Fruit fly (Drosophila melanogaster) whole organism, embryonic: ENCODE data around the gene CG9106.

Experiments used
- Adf1 ChIP-seq: fragments of 200-800 bp; sonication (Bioruptor generic); IDR thresholded peaks from 2 replicates; pipeline ENCODE4 v1.3.6; 2022; ENCODE audit warnings: missing biosample characterization, missing genetic modification characterization
- B-H1 ChIP-seq: fragments of 200-800 bp; sonication (Bioruptor generic); IDR thresholded peaks from 3 replicates; pipeline ENCODE4 v1.3.6; 2022; ENCODE audit warnings: missing biosample characterization, missing genetic modification characterization
- Blimp-1 ChIP-seq: fragments of 200-800 bp; sonication (Bioruptor generic); optimal IDR thresholded peaks from 3 replicates; lab custom pipeline; 2018; ENCODE audit warnings: missing biosample characterization, missing genetic modification characterization, mild to moderate bottlenecking, moderate library complexity, missing genetic modification reagents
- C15 ChIP-seq: fragments of 200-800 bp; sonication (Bioruptor generic); IDR thresholded peaks from 3 replicates; pipeline ENCODE4 v1.3.6; 2022; ENCODE audit warnings: missing biosample characterization, missing genetic modification characterization
- CG10654 ChIP-seq: fragments of 200-800 bp; sonication (Bioruptor generic); optimal IDR thresholded peaks from 2 replicates; lab custom pipeline; 2016; ENCODE audit warnings: missing biosample characterization, missing genetic modification characterization
- CG10959 ChIP-seq: fragments of 200-800 bp; sonication (Bioruptor generic); IDR thresholded peaks from 2 replicates; pipeline ENCODE4 v1.3.6; 2022; ENCODE audit warnings: missing biosample characterization, missing genetic modification characterization
- CG11696 ChIP-seq: fragments of 200-800 bp; sonication (Bioruptor generic); IDR thresholded peaks from 2 replicates; pipeline ENCODE4 v1.3.6; 2022; ENCODE audit warnings: missing biosample characterization, missing genetic modification characterization
- CG12104 ChIP-seq: fragments of 200-800 bp; sonication (Bioruptor generic); optimal IDR thresholded peaks from 3 replicates; lab custom pipeline; 2016; ENCODE audit warnings: missing biosample characterization, missing genetic modification characterization
- CG13296 ChIP-seq: fragments of 200-800 bp; sonication (Bioruptor generic); optimal IDR thresholded peaks from 3 replicates; lab custom pipeline; 2018; ENCODE audit warnings: missing biosample characterization, mild to moderate bottlenecking, missing genetic modification characterization
- CG17802 ChIP-seq: fragments of 200-800 bp; sonication (Bioruptor generic); optimal IDR thresholded peaks from 2 replicates; lab custom pipeline; 2018; ENCODE audit warnings: missing biosample characterization, mild to moderate bottlenecking, missing genetic modification characterization, moderate library complexity
- CG2678 ChIP-seq: fragments of 200-800 bp; sonication (Bioruptor generic); optimal IDR thresholded peaks from 3 replicates; lab custom pipeline; 2019; ENCODE audit warnings: missing biosample characterization, mild to moderate bottlenecking, missing genetic modification characterization, moderate library complexity
- CG31441 ChIP-seq: fragments of 200-800 bp; sonication (Bioruptor generic); IDR thresholded peaks from 2 replicates; pipeline ENCODE4 v1.3.6; 2022; ENCODE audit warnings: missing biosample characterization, missing genetic modification characterization
- CG32767 ChIP-seq: fragments of 200-800 bp; sonication (Bioruptor generic); IDR thresholded peaks from 2 replicates; pipeline ENCODE4 v1.3.6; 2022; ENCODE audit warnings: missing biosample characterization, missing genetic modification characterization
- CG32772 ChIP-seq: fragments of 200-800 bp; sonication (Bioruptor generic); IDR thresholded peaks from 2 replicates; pipeline ENCODE4 v1.3.6; 2022; ENCODE audit warnings: missing biosample characterization, missing genetic modification characterization
- CG4707 ChIP-seq: fragments of 200-800 bp; sonication (Bioruptor generic); optimal IDR thresholded peaks from 2 replicates; lab custom pipeline; 2018; ENCODE audit warnings: missing biosample characterization, mild to moderate bottlenecking, missing genetic modification characterization, moderate library complexity
- CG4730 ChIP-seq: fragments of 200-800 bp; sonication (Bioruptor generic); IDR thresholded peaks from 2 replicates; pipeline ENCODE4 v1.3.6; 2022; ENCODE audit warnings: missing biosample characterization, missing genetic modification characterization
- CG6689 ChIP-seq: fragments of 200-800 bp; sonication (Bioruptor generic); IDR thresholded peaks from 2 replicates; pipeline ENCODE4 v1.3.6; 2022; ENCODE audit warnings: missing biosample characterization, missing genetic modification characterization
- CG6854 ChIP-seq: fragments of 200-800 bp; sonication (Bioruptor generic); optimal IDR thresholded peaks from 3 replicates; lab custom pipeline; 2017; ENCODE audit warnings: missing biosample characterization, mild to moderate bottlenecking, missing genetic modification characterization
- CG7928 ChIP-seq: fragments of 200-800 bp; sonication (Bioruptor generic); optimal IDR thresholded peaks from 2 replicates; lab custom pipeline; 2017; ENCODE audit warnings: missing biosample characterization, mild to moderate bottlenecking, missing genetic modification characterization
- CG8290 ChIP-seq, 3 experiments: fragments of 200-800 bp; sonication (Bioruptor generic); optimal IDR thresholded peaks; 2 replicates each; lab custom pipeline; 2016 to 2019; ENCODE audit warnings: missing biosample characterization in 3 of 3, missing genetic modification characterization in 3 of 3, mild to moderate bottlenecking in 2 of 3, moderate library complexity in 1 of 3
- CoRest ChIP-seq: fragments of 200-800 bp; sonication (Bioruptor generic); optimal IDR thresholded peaks from 3 replicates; lab custom pipeline; 2018; ENCODE audit warnings: missing biosample characterization, mild to moderate bottlenecking, missing genetic modification characterization, moderate library complexity
- Dip3 ChIP-seq: fragments of 200-800 bp; sonication (Bioruptor generic); optimal IDR thresholded peaks from 3 replicates; lab custom pipeline; 2016; ENCODE audit warnings: missing biosample characterization, missing genetic modification characterization
- ERR ChIP-seq: fragments of 200-800 bp; sonication (Bioruptor generic); optimal IDR thresholded peaks from 2 replicates; lab custom pipeline; 2016; ENCODE audit warnings: missing biosample characterization, missing genetic modification characterization
- HLHmδ ChIP-seq: fragments of 200-800 bp; sonication (Bioruptor generic); optimal IDR thresholded peaks from 2 replicates; lab custom pipeline; 2018; ENCODE audit warnings: missing biosample characterization, mild to moderate bottlenecking, missing genetic modification characterization, moderate library complexity
- Hr39 ChIP-seq: fragments of >200 bp; optimal IDR thresholded peaks from 2 replicates; lab custom pipeline; 2017
- Max ChIP-seq: fragments of 200-800 bp; sonication (Bioruptor generic); optimal IDR thresholded peaks from 2 replicates; lab custom pipeline; 2016; ENCODE audit warnings: missing biosample characterization, mild to moderate bottlenecking, missing genetic modification characterization
- Meics ChIP-seq: fragments of 200-800 bp; sonication (Bioruptor generic); optimal IDR thresholded peaks from 2 replicates; lab custom pipeline; 2017; ENCODE audit warnings: missing biosample characterization, mild to moderate bottlenecking, missing genetic modification characterization
- Nf-YC ChIP-seq: fragments of 200-800 bp; optimal IDR thresholded peaks from 3 replicates; lab custom pipeline; 2019; ENCODE audit warnings: missing biosample characterization, mild to moderate bottlenecking, missing genetic modification characterization, moderate library complexity
- ap ChIP-seq: fragments of 200-800 bp; sonication (Bioruptor generic); IDR thresholded peaks from 2 replicates; pipeline ENCODE4 v1.3.6; 2022; ENCODE audit warnings: missing biosample characterization, missing genetic modification characterization
- bcd ChIP-seq: fragments of 200-800 bp; sonication (Bioruptor generic); optimal IDR thresholded peaks from 2 replicates; lab custom pipeline; 2017; ENCODE audit warnings: missing biosample characterization, mild to moderate bottlenecking, missing genetic modification characterization
- chif ChIP-seq, 2 experiments: fragments of 200-800 bp; sonication (Bioruptor generic); optimal IDR thresholded peaks; 3 replicates each; lab custom pipeline; 2016; ENCODE audit warnings: missing biosample characterization in 2 of 2, missing genetic modification characterization in 2 of 2
- crc ChIP-seq: fragments of 200-800 bp; sonication (Bioruptor generic); optimal IDR thresholded peaks from 2 replicates; lab custom pipeline; 2016; ENCODE audit warnings: missing biosample characterization, missing genetic modification characterization
- cwo ChIP-seq: fragments of 200-800 bp; sonication (Bioruptor generic); optimal IDR thresholded peaks from 3 replicates; lab custom pipeline; 2017; ENCODE audit warnings: missing biosample characterization, missing genetic modification characterization, mild to moderate bottlenecking, moderate library complexity, missing genetic modification reagents
- fru ChIP-seq: fragments of >200 bp; optimal IDR thresholded peaks from 2 replicates; lab custom pipeline; 2017
- gem ChIP-seq: fragments of 200-800 bp; sonication (Bioruptor generic); optimal IDR thresholded peaks from 2 replicates; lab custom pipeline; 2019; ENCODE audit warnings: missing biosample characterization, mild to moderate bottlenecking, missing genetic modification characterization, moderate library complexity
- gfzf ChIP-seq: fragments of 200-800 bp; sonication (Bioruptor generic); optimal IDR thresholded peaks from 2 replicates; lab custom pipeline; 2016; ENCODE audit warnings: missing biosample characterization, mild to moderate bottlenecking, missing genetic modification characterization, moderate library complexity
- grau ChIP-seq: fragments of 200-800 bp; optimal IDR thresholded peaks from 3 replicates; lab custom pipeline; 2019; ENCODE audit warnings: missing biosample characterization, mild to moderate bottlenecking, missing genetic modification characterization, moderate library complexity
- gsb ChIP-seq: fragments of 200-800 bp; sonication (Bioruptor generic); IDR thresholded peaks from 2 replicates; pipeline ENCODE4 v1.3.6; 2022; ENCODE audit warnings: missing biosample characterization, missing genetic modification characterization
- hth ChIP-seq: fragments of >200 bp; optimal IDR thresholded peaks from 2 replicates; lab custom pipeline; 2017; ENCODE audit warnings: inconsistent platforms
- jing ChIP-seq: fragments of 200-800 bp; sonication (Bioruptor generic); optimal IDR thresholded peaks from 2 replicates; lab custom pipeline; 2018; ENCODE audit warnings: missing biosample characterization, mild to moderate bottlenecking, missing genetic modification characterization
- lab ChIP-seq: fragments of 200-800 bp; sonication (Bioruptor generic); optimal IDR thresholded peaks from 3 replicates; lab custom pipeline; 2017; ENCODE audit warnings: missing biosample characterization, missing genetic modification characterization, mild to moderate bottlenecking, moderate library complexity, missing genetic modification reagents
- onecut ChIP-seq: fragments of 200-800 bp; sonication (Bioruptor generic); IDR thresholded peaks from 2 replicates; pipeline ENCODE4 v1.3.6; 2022; ENCODE audit warnings: missing biosample characterization, missing genetic modification characterization
- rib ChIP-seq: fragments of 200-800 bp; sonication (Bioruptor generic); IDR thresholded peaks from 2 replicates; pipeline ENCODE4 v1.3.6; 2022; ENCODE audit warnings: missing biosample characterization, missing genetic modification characterization
- sens-2 ChIP-seq: fragments of 200-800 bp; sonication (Bioruptor generic); IDR thresholded peaks from 2 replicates; pipeline ENCODE4 v1.3.6; 2022; ENCODE audit warnings: missing biosample characterization, missing genetic modification characterization
- sisA ChIP-seq: fragments of 200-800 bp; sonication (Bioruptor generic); IDR thresholded peaks from 2 replicates; pipeline ENCODE4 v1.3.6; 2022; ENCODE audit warnings: missing biosample characterization, missing genetic modification characterization
- sr ChIP-seq: fragments of 200-800 bp; sonication (Bioruptor generic); IDR thresholded peaks from 3 replicates; pipeline ENCODE4 v1.3.6; 2022; ENCODE audit warnings: missing biosample characterization, missing genetic modification characterization
- twi ChIP-seq: fragments of 200-800 bp; optimal IDR thresholded peaks from 2 replicates; lab custom pipeline; 2019; ENCODE audit warnings: missing biosample characterization, mild to moderate bottlenecking, missing genetic modification characterization, moderate library complexity
- usp ChIP-seq: fragments of >200 bp; optimal IDR thresholded peaks from 2 replicates; lab custom pipeline; 2017; ENCODE audit warnings: missing biosample characterization, missing genetic modification characterization
- vnd ChIP-seq: fragments of 200-800 bp; sonication (Bioruptor generic); IDR thresholded peaks from 3 replicates; pipeline ENCODE4 v1.3.6; 2022; ENCODE audit warnings: missing biosample characterization, missing genetic modification characterization; ENCODE audit not compliant: partially characterized antibody
- zf30C ChIP-seq: fragments of 200-800 bp; sonication (Bioruptor generic); optimal IDR thresholded peaks from 3 replicates; lab custom pipeline; 2018; ENCODE audit warnings: missing biosample characterization, mild to moderate bottlenecking, missing genetic modification characterization

CG9106 gene

DNA sequence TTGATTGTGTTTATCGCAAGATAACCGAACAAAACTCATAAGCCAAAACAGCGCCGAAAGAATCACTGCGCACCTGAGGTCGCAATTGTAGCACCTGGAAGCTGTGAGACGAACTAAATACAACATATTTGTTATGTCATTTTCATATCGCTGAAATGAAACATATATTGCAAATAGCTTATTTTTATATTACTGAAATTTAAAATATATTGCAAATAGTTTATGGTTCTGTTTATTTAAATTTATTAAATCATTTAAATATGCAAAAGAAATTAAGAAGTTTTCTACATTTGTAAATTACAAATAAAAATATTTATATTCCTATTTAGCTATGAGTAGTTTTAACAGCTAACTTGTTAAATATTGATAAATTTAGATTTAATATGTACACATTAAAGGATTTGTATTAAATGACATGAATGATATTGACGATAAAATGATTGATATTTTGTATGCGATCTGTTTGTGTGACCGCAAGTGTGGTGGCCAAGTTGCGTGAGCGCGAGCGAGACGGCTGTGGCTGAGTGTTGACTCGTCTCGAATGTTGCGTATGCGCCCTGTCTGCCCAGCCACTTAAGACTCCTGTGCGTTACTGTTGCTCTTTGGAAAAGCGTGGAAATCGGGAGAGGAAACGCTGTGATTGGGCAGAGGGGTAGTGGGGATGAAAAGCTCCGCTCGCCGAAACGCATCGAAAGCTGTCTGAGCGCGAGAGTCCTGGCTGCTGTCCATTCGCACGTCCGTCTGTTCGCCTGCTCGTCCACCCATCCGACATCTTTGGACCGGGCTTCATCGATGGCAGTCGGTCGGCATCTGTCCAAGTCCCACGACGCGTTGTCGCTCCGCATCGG is 25.0 kb upstream of the CG9106 start, which contains the start of gene gce (continued):
- TF ChIP-seq grau = peak; percentile 77
- TF ChIP-seq gsb (GFP tag; lab: Robert Waterston, UW) = no peak
- peak; percentile 87 for TF ChIP-seq CG2678 (tag; lab: Kevin White, UChicago)
- no peak for TF ChIP-seq CG7928 (GFP tag; lab: Kevin White, UChicago)
- 0 out of 2 replicates have a peak, but pooled peaks have one; percentile 41 for TF ChIP-seq CG6689
- TF ChIP-seq Meics (GFP tag; lab: Kevin White, UChicago) = peak; percentile 77
- peak; percentile 49 for TF ChIP-seq bcd (GFP tag; lab: Kevin White, UChicago)
- peak; percentile 46 for TF ChIP-seq CG6854
- TF ChIP-seq Hr39 = no peak

DNA sequence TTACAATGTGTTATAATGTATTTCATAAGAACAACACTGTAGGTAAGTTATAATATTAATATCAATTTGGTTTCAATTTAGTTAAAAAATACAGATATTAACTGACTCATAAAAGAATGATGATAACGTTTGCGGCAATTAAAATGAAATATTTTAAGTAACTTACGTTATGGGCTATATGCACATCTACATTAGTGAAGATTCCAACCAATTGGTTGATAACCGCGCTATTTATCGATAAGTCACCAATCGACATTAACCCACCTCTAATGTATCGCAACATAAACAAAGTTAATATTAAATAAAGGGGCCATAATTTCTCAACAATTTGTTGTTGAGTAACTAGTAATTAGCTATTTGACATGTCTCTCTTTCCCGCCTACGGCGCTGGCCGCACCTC is 20.6 kb upstream of the CG9106 start, which contains the start of gene CG5877:
Gene CG5877, plus strand, starts transcription at position 238 of the 400 bp plus-strand sequence.
- TF ChIP-seq sr (GFP tag; lab: Robert Waterston, UW) (no peak), CG31441 (GFP tag; lab: Robert Waterston, UW) (no peak), CG4707 (no peak), CG13296 (GFP tag; lab: Kevin White, UChicago) (no peak), cwo (no peak), CG11696 (GFP tag; lab: Robert Waterston, UW) (no peak), CG8290 (GFP tag; optimal IDR thresholded peaks at IDR 0.05; lab: Kevin White, UChicago) (no peak), CG8290 (tag; optimal IDR thresholded peaks at IDR 0.05; lab: Kevin White, UChicago) (peak in 1 of 2 experiments; percentile 16), sens-2 (GFP tag; lab: Robert Waterston, UW) (no peak), gem (tag; lab: Kevin White, UChicago) (no peak), fru (no peak), B-H1 (GFP tag; lab: Robert Waterston, UW) (no peak), rib (GFP tag; lab: Robert Waterston, UW) (no peak), CG32767 (GFP tag; lab: Robert Waterston, UW) (no peak), lab (GFP tag; lab: Kevin White, UChicago) (no peak), onecut (no peak), ap (GFP tag; lab: Robert Waterston, UW) (no peak), Dip3 (GFP tag; lab: Kevin White, UChicago) (no peak), CG12104 (GFP tag; lab: Kevin White, UChicago) (no peak), hth (lab: Kevin White, UChicago) (no peak), usp (no peak), Adf1 (no peak), Blimp-1 (GFP tag; lab: Kevin White, UChicago) (no peak), Max (GFP tag; lab: Kevin White, UChicago) (no peak), HLHmδ (no peak), CG32772 (GFP tag; lab: Robert Waterston, UW) (no peak), vnd (GFP tag; lab: Robert Waterston, UW) (0 out of 3 replicates have a peak, but pooled peaks have one; percentile 25), CG10959 (GFP tag; lab: Robert Waterston, UW) (no peak), zf30C (GFP tag; lab: Kevin White, UChicago) (no peak), sisA (GFP tag; lab: Robert Waterston, UW) (no peak), crc (GFP tag; lab: Kevin White, UChicago) (no peak), gfzf (GFP tag; lab: Kevin White, UChicago) (peak; percentile 37), twi (tag; lab: Kevin White, UChicago) (no peak), jing (GFP tag; lab: Kevin White, UChicago) (no peak), CG17802 (tag; lab: Kevin White, UChicago) (no peak), ERR (GFP tag; lab: Kevin White, UChicago) (no peak), CG10654 (GFP tag; lab: Kevin White, UChicago) (no peak), C15 (no peak), Nf-YC (tag; lab: Kevin White, UChicago) (no peak), chif (GFP tag; optimal IDR thresholded peaks at IDR 0.05; lab: Kevin White, UChicago) (no peak), CG4730 (no peak), CoRest (peak; percentile 5)
